Worm (Caenorhabditis elegans) whole organism, early embryonic: ENCODE data around the gene F59A2.5.

Experiments
- B0310.2 ChIP-seq: sonication (generic microtip); optimal IDR thresholded peaks from 2 replicates; lab custom pipeline; 2016; ENCODE audit warnings: mild to moderate bottlenecking, missing genetic modification characterization, missing compliant biosample characterization
- F13C5.2 ChIP-seq: sonication (generic microtip); optimal IDR thresholded peaks from 2 replicates; lab custom pipeline; 2017; ENCODE audit warnings: mild to moderate bottlenecking, missing genetic modification characterization, inconsistent platforms, missing compliant biosample characterization
- aly-1 ChIP-seq: sonication (generic microtip); optimal IDR thresholded peaks from 2 replicates; lab custom pipeline; 2016; ENCODE audit warnings: missing genetic modification characterization, missing compliant biosample characterization
- ama-1 ChIP-seq: fragments of 150-350 bp; optimal IDR thresholded peaks from 2 replicates; lab custom pipeline; 2014
- ceh-13 ChIP-seq: fragments of 200-800 bp; sonication (Bioruptor generic); optimal IDR thresholded peaks from 2 replicates; lab custom pipeline; 2018; ENCODE audit warnings: mild to moderate bottlenecking, missing genetic modification characterization, missing compliant biosample characterization
- ceh-36 ChIP-seq: sonication (generic microtip); optimal IDR thresholded peaks from 2 replicates; lab custom pipeline; 2016; ENCODE audit warnings: missing genetic modification characterization, inconsistent platforms, missing compliant biosample characterization
- ets-7 ChIP-seq: sonication (generic microtip); optimal IDR thresholded peaks from 2 replicates; lab custom pipeline; 2016; ENCODE audit warnings: missing genotype, missing genetic modification characterization, missing compliant biosample characterization
- flt-1 ChIP-seq: fragments of 200-800 bp; sonication (Bioruptor generic); IDR thresholded peaks from 2 replicates; pipeline ENCODE4 v1.3.6; 2022; ENCODE audit warnings: missing genetic modification characterization, missing compliant biosample characterization
- hmg-4 ChIP-seq: fragments of 200-800 bp; sonication (Bioruptor generic); optimal IDR thresholded peaks from 2 replicates; lab custom pipeline; 2018; ENCODE audit warnings: mild to moderate bottlenecking, missing genetic modification characterization, missing compliant biosample characterization
- pes-1 ChIP-seq: fragments of 200-800 bp; sonication (Bioruptor generic); IDR thresholded peaks from 2 replicates; pipeline ENCODE4 v1.3.6; 2022; ENCODE audit warnings: missing genetic modification reagents, missing genetic modification characterization, missing compliant biosample characterization
- tbx-11 ChIP-seq: fragments of 200-800 bp; sonication (Bioruptor generic); IDR thresholded peaks from 2 replicates; pipeline ENCODE4 v1.3.6; 2022; ENCODE audit warnings: missing genetic modification characterization, missing compliant biosample characterization
- tbx-37 ChIP-seq: fragments of 200-800 bp; sonication (Bioruptor generic); conservative IDR thresholded peaks from 2 replicates; pipeline ENCODE4 v1.3.6; 2022; ENCODE audit warnings: missing genetic modification reagents, missing genetic modification characterization, missing compliant biosample characterization
- tra-4 ChIP-seq: sonication (generic microtip); optimal IDR thresholded peaks from 2 replicates; lab custom pipeline; 2017; ENCODE audit warnings: missing genetic modification characterization, missing compliant biosample characterization

- TF ChIP-seq ceh-36 (tag; lab: Kevin White, UChicago) (no peak), flt-1 (GFP tag; lab: Robert Waterston, UW) (no peak), ama-1 (no peak), tbx-11 (GFP tag; lab: Robert Waterston, UW) (no peak), ets-7 (no peak), tbx-37 (no peak), pes-1 (GFP tag; lab: Robert Waterston, UW) (peak; percentile 40; the same call in 1 of the 2 replicates), tra-4 (tag; lab: Kevin White, UChicago) (no peak), hmg-4 (GFP tag; lab: Kevin White, UChicago) (no peak), B0310.2 (tag; lab: Kevin White, UChicago) (no peak), aly-1 (tag; lab: Kevin White, UChicago) (no peak), ceh-13 (no peak), F13C5.2 (no peak)
Observed at ce11 chrIII:3398485-3398884, 6.2 kb upstream of the F59A2.5 start.
